Worm (Caenorhabditis elegans) whole organism, mixed stage, embryonic: Measurements from ENCODE around the gene dgn-1.

Experiments
- blmp-1 ChIP-seq: fragments of 150-350 bp; optimal IDR thresholded peaks from 2 replicates; lab custom pipeline; 2014; ENCODE audit warnings: missing biosample characterization, missing genetic modification characterization
- ces-1 ChIP-seq: fragments of 150-350 bp; optimal IDR thresholded peaks from 2 replicates; lab custom pipeline; 2014; ENCODE audit warnings: missing biosample characterization, missing genetic modification reagents, missing genetic modification characterization
- mab-5 ChIP-seq: fragments of 150-350 bp; optimal IDR thresholded peaks from 2 replicates; lab custom pipeline; 2014; ENCODE audit warnings: missing biosample characterization, missing genetic modification characterization
- mls-2 ChIP-seq: sonication (generic microtip); optimal IDR thresholded peaks from 2 replicates; lab custom pipeline; 2016; ENCODE audit warnings: mild to moderate bottlenecking, missing genetic modification characterization, moderate library complexity, missing compliant biosample characterization
- nhr-12 ChIP-seq: fragments of 150-350 bp; optimal IDR thresholded peaks from 2 replicates; lab custom pipeline; 2014; ENCODE audit warnings: missing biosample characterization, missing genetic modification characterization
- pha-4 ChIP-seq: fragments of 150-350 bp; optimal IDR thresholded peaks from 2 replicates; lab custom pipeline; 2018; ENCODE audit warnings: missing biosample characterization, missing genetic modification reagents, missing genetic modification characterization
- sem-2 ChIP-seq: fragments of 200-800 bp; sonication (Bioruptor generic); optimal IDR thresholded peaks from 2 replicates; lab custom pipeline; 2018; ENCODE audit warnings: mild to moderate bottlenecking, missing genetic modification characterization, missing compliant biosample characterization
- snpc-4 ChIP-seq: fragments of 150-350 bp; optimal IDR thresholded peaks from 2 replicates; lab custom pipeline; 2014; ENCODE audit warnings: missing biosample characterization, missing genetic modification characterization
- unc-39 ChIP-seq: fragments of 150-350 bp; optimal IDR thresholded peaks from 2 replicates; lab custom pipeline; 2014; ENCODE audit warnings: missing biosample characterization, missing genetic modification characterization
- ztf-11 ChIP-seq: fragments of 150-350 bp; optimal IDR thresholded peaks from 2 replicates; lab custom pipeline; 2014; ENCODE audit warnings: missing biosample characterization, missing genetic modification characterization

- no peak for TF ChIP-seq ztf-11 (tag; lab: Kevin White, UChicago)
- no peak for TF ChIP-seq snpc-4 (tag; lab: Kevin White, UChicago)
- TF ChIP-seq unc-39 (tag; lab: Kevin White, UChicago): no peak
- no peak for TF ChIP-seq pha-4 (tag; lab: Kevin White, UChicago)
- no peak for TF ChIP-seq mls-2 (tag; lab: Kevin White, UChicago)
- no peak for TF ChIP-seq blmp-1 (tag; lab: Kevin White, UChicago)
- no peak for TF ChIP-seq ces-1 (GFP tag; lab: Kevin White, UChicago)
- no peak for TF ChIP-seq sem-2
- TF ChIP-seq mab-5 (tag; lab: Kevin White, UChicago): no peak
- TF ChIP-seq nhr-12: no peak
Measured at ce11 chrX:10881984-10882383, 46.8 kb downstream of the dgn-1 start, which contains the start of gene T21E8.6.
